Worm (Caenorhabditis elegans) whole organism, L1 larva: ENCODE results near the gene F22H10.3.

ENCODE experiments used
- C04F5.9 ChIP-seq: sonication (generic microtip); optimal IDR thresholded peaks from 2 replicates; lab custom pipeline; 2016; ENCODE audit warnings: missing genetic modification characterization, missing compliant biosample characterization
- C16A3.4 ChIP-seq: fragments of 150-350 bp; optimal IDR thresholded peaks from 2 replicates; lab custom pipeline; 2014; ENCODE audit warnings: missing biosample characterization, missing genetic modification characterization
- C34B4.2 ChIP-seq: sonication (generic microtip); optimal IDR thresholded peaks from 2 replicates; lab custom pipeline; 2017; ENCODE audit warnings: mild to moderate bottlenecking, missing genetic modification characterization, missing compliant biosample characterization
- F16B12.6 ChIP-seq: fragments of 150-350 bp; optimal IDR thresholded peaks from 2 replicates; lab custom pipeline; 2014; ENCODE audit warnings: missing biosample characterization, missing genetic modification characterization
- Y116A8C.19 ChIP-seq: sonication (generic microtip); optimal IDR thresholded peaks from 2 replicates; lab custom pipeline; 2016; ENCODE audit warnings: missing compliant biosample characterization, missing genetic modification characterization, borderline replicate concordance
- aha-1 ChIP-seq: fragments of 150-350 bp; optimal IDR thresholded peaks from 2 replicates; lab custom pipeline; 2014; ENCODE audit warnings: missing biosample characterization, missing genetic modification characterization
- ceh-63 ChIP-seq: fragments of 200-800 bp; sonication (Bioruptor generic); optimal IDR thresholded peaks from 2 replicates; lab custom pipeline; 2018; ENCODE audit warnings: mild to moderate bottlenecking, missing genetic modification characterization, missing compliant biosample characterization
- ceh-90 ChIP-seq: sonication (generic microtip); optimal IDR thresholded peaks from 2 replicates; lab custom pipeline; 2016; ENCODE audit warnings: missing genetic modification characterization, missing compliant biosample characterization
- efl-1 ChIP-seq, 4 experiments: fragments of 150-350 bp; optimal IDR thresholded peaks in 3 of 4; peaks in 1 of 4; 1 replicate in 1 of 4; 2 replicates in 3 of 4; lab custom pipeline; 2014; ENCODE audit warnings: missing biosample characterization in 2 of 4, missing genetic modification characterization in 2 of 4, missing genetic modification reagents in 2 of 4
- egl-13 ChIP-seq: sonication (generic microtip); optimal IDR thresholded peaks from 2 replicates; lab custom pipeline; 2016; ENCODE audit warnings: missing genotype, missing genetic modification reagents, missing genetic modification characterization, missing compliant biosample characterization
- elt-2 ChIP-seq: sonication (generic microtip); optimal IDR thresholded peaks from 2 replicates; lab custom pipeline; 2016; ENCODE audit warnings: missing genetic modification characterization, mild to moderate bottlenecking, inconsistent platforms, missing compliant biosample characterization, missing genetic modification reagents
- fkh-8 ChIP-seq: sonication (generic microtip); optimal IDR thresholded peaks from 2 replicates; lab custom pipeline; 2016; ENCODE audit warnings: mild to moderate bottlenecking, missing genetic modification characterization, missing compliant biosample characterization
- hlh-4 ChIP-seq: sonication (generic microtip); optimal IDR thresholded peaks from 2 replicates; lab custom pipeline; 2016; ENCODE audit warnings: mild to moderate bottlenecking, missing genetic modification characterization, missing compliant biosample characterization
- hpl-2 ChIP-seq: fragments of 150-350 bp; optimal IDR thresholded peaks from 2 replicates; lab custom pipeline; 2014; ENCODE audit warnings: missing biosample characterization, missing genetic modification reagents, missing genetic modification characterization
- irx-1 ChIP-seq: sonication (generic microtip); optimal IDR thresholded peaks from 2 replicates; lab custom pipeline; 2016; ENCODE audit warnings: missing genetic modification characterization, missing compliant biosample characterization
- isw-1 ChIP-seq: fragments of 200-800 bp; sonication (Bioruptor generic); IDR thresholded peaks from 2 replicates; pipeline ENCODE4 v1.3.6; 2022; ENCODE audit warnings: missing genetic modification characterization, missing compliant biosample characterization
- jun-1 ChIP-seq: fragments of 150-350 bp; optimal IDR thresholded peaks from 2 replicates; lab custom pipeline; 2014; ENCODE audit warnings: missing biosample characterization, missing genetic modification reagents, missing genetic modification characterization
- lin-14 ChIP-seq: fragments of 200-800 bp; sonication (Bioruptor generic); optimal IDR thresholded peaks from 2 replicates; lab custom pipeline; 2018; ENCODE audit warnings: mild to moderate bottlenecking, missing genetic modification characterization, moderate library complexity, missing compliant biosample characterization
- lin-15B ChIP-seq: fragments of 150-350 bp; sonication (generic microtip); optimal IDR thresholded peaks from 3 replicates; lab custom pipeline; 2014; ENCODE audit warnings: missing biosample characterization, missing genetic modification characterization
- lin-35 ChIP-seq, 2 experiments: fragments of 150-350 bp; optimal IDR thresholded peaks; 2 replicates each; lab custom pipeline; 2014; ENCODE audit warnings: missing biosample characterization in 2 of 2, missing genetic modification characterization in 2 of 2, missing genetic modification reagents in 2 of 2
- lsy-2 ChIP-seq, 2 experiments: fragments of 150-350 bp; optimal IDR thresholded peaks; 2 replicates each; lab custom pipeline; 2014; ENCODE audit warnings: missing biosample characterization in 2 of 2, missing genetic modification characterization in 2 of 2
- mab-9 ChIP-seq: fragments of 200-800 bp; sonication (Bioruptor generic); IDR thresholded peaks from 2 replicates; pipeline ENCODE4 v1.3.6; 2022; ENCODE audit warnings: missing genetic modification reagents, missing genetic modification characterization, missing compliant biosample characterization
- mdl-1 ChIP-seq, 2 experiments: fragments of 150-350 bp; optimal IDR thresholded peaks; 2 replicates each; lab custom pipeline; 2014 to 2017; ENCODE audit warnings: missing biosample characterization in 2 of 2, missing genetic modification characterization in 2 of 2, inconsistent platforms in 1 of 2
- mep-1 ChIP-seq: fragments of 150-350 bp; optimal IDR thresholded peaks from 2 replicates; lab custom pipeline; 2014; ENCODE audit warnings: missing biosample characterization, missing genetic modification characterization
- nhr-11 ChIP-seq: fragments of 150-350 bp; optimal IDR thresholded peaks from 2 replicates; lab custom pipeline; 2014; ENCODE audit warnings: missing biosample characterization, missing genetic modification characterization
- nhr-12 ChIP-seq: sonication (generic microtip); optimal IDR thresholded peaks from 2 replicates; lab custom pipeline; 2017; ENCODE audit warnings: missing biosample characterization, missing genetic modification characterization
- nhr-20 ChIP-seq: sonication (generic microtip); optimal IDR thresholded peaks from 2 replicates; lab custom pipeline; 2016; ENCODE audit warnings: mild to moderate bottlenecking, missing genetic modification characterization, missing compliant biosample characterization
- nhr-28 ChIP-seq: fragments of 150-350 bp; optimal IDR thresholded peaks from 2 replicates; lab custom pipeline; 2014; ENCODE audit warnings: missing biosample characterization, missing genetic modification characterization
- nhr-71 ChIP-seq: sonication (generic microtip); optimal IDR thresholded peaks from 2 replicates; lab custom pipeline; 2016; ENCODE audit warnings: mild to moderate bottlenecking, missing genetic modification characterization, moderate library complexity, missing compliant biosample characterization
- nhr-76 ChIP-seq: sonication (generic microtip); optimal IDR thresholded peaks from 2 replicates; lab custom pipeline; 2017; ENCODE audit warnings: missing biosample characterization, missing genetic modification characterization
- pax-3 ChIP-seq: fragments of 200-800 bp; sonication (Bioruptor generic); optimal IDR thresholded peaks from 2 replicates; lab custom pipeline; 2018; ENCODE audit warnings: mild to moderate bottlenecking, missing genetic modification characterization, moderate library complexity, missing compliant biosample characterization
- snu-23 ChIP-seq: sonication (generic microtip); optimal IDR thresholded peaks from 2 replicates; lab custom pipeline; 2016; ENCODE audit warnings: missing genetic modification characterization, missing compliant biosample characterization
- sup-37 ChIP-seq: fragments of 200-800 bp; sonication (Bioruptor generic); optimal IDR thresholded peaks from 2 replicates; lab custom pipeline; 2018; ENCODE audit warnings: mild to moderate bottlenecking, missing genetic modification characterization, missing compliant biosample characterization
- swsn-7 ChIP-seq: sonication (generic microtip); optimal IDR thresholded peaks from 2 replicates; lab custom pipeline; 2016; ENCODE audit warnings: missing genetic modification characterization, missing compliant biosample characterization
- tlp-1 ChIP-seq: fragments of 150-350 bp; optimal IDR thresholded peaks from 2 replicates; lab custom pipeline; 2014; ENCODE audit warnings: missing biosample characterization, missing genetic modification characterization
- unc-130 ChIP-seq: fragments of 150-350 bp; optimal IDR thresholded peaks from 2 replicates; lab custom pipeline; 2017; ENCODE audit warnings: missing biosample characterization, missing genetic modification characterization, inconsistent platforms
- unc-86 ChIP-seq: sonication (generic microtip); optimal IDR thresholded peaks from 2 replicates; lab custom pipeline; 2016; ENCODE audit warnings: missing genetic modification characterization, missing compliant biosample characterization
- xbp-1 ChIP-seq: sonication (generic microtip); optimal IDR thresholded peaks from 2 replicates; lab custom pipeline; 2016; ENCODE audit warnings: missing genetic modification characterization, missing compliant biosample characterization
- zip-4 ChIP-seq: fragments of 200-800 bp; sonication (Bioruptor generic); optimal IDR thresholded peaks from 2 replicates; lab custom pipeline; 2018; ENCODE audit warnings: mild to moderate bottlenecking, missing genetic modification characterization, moderate library complexity, missing compliant biosample characterization
- ztf-4 ChIP-seq: fragments of 150-350 bp; optimal IDR thresholded peaks from 2 replicates; lab custom pipeline; 2014; ENCODE audit warnings: missing biosample characterization, missing genetic modification characterization

F22H10.3 gene

DNA sequence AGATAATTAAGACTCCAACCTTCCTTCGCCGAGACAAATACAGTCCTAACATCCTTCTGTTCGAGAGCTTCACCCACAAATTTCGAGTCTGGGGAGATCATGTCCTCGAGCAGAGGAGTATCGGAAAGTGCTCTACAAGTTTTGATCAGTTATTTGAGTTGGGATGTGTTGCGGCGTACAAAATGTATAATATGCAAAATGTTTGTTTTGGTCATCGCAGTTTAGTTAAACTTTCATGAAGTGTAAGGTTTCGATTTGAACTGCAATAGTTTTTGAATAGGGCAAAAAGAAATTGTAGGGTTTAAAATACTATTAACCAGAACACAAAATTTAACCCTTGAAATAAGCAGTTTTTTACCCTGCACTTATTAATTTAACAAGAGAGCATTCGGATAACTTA, 2.9 kb downstream of the F22H10.3 start, which contains the start of gene tag-343:
TSS of gene tag-343 (minus strand) at position 101 of the 400 bp plus-strand sequence.
- no peak for TF ChIP-seq ceh-90 (tag; lab: Kevin White, UChicago)
- no peak for TF ChIP-seq snu-23 (GFP tag; lab: Kevin White, UChicago)
- TF ChIP-seq hpl-2: no peak
- TF ChIP-seq tlp-1: no peak
- no peak for TF ChIP-seq C16A3.4 (tag; lab: Kevin White, UChicago)
- no peak for TF ChIP-seq mep-1 (tag; lab: Kevin White, UChicago)
- no peak for TF ChIP-seq pax-3 (tag; lab: Kevin White, UChicago)
- TF ChIP-seq hlh-4: no peak
- no peak for TF ChIP-seq zip-4
- TF ChIP-seq lin-15B (tag; lab: Kevin White, UChicago): no peak
- no peak for TF ChIP-seq jun-1 (tag; lab: Kevin White, UChicago)
- no peak for TF ChIP-seq C34B4.2
- TF ChIP-seq mab-9: no peak
- no peak for TF ChIP-seq nhr-11 (tag; lab: Kevin White, UChicago)
- no peak for TF ChIP-seq ztf-4
- TF ChIP-seq aha-1 (tag; lab: Kevin White, UChicago): no peak

DNA sequence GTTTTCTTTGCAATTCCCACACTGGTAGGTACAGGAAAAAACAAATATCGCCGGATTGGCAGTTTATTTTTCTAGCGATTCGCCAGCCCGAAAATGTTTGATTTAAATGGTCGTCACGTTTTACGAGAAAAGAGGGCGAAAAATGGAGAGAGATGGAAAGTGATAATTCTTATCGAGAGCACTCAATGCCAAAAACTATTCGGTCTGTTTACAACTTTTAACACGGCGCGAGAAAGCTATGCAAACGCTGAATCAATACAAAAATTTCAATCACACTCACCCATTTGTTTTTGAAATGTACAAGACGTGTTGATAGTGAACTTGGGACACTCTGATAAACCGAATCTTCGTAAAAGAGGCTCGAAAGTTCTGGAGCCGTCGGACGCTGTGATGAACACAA, 4.8 kb downstream of the F22H10.3 start:
- peak; percentile 40 for TF ChIP-seq elt-2 (tag; lab: Kevin White, UChicago)
- TF ChIP-seq nhr-28 (tag; lab: Kevin White, UChicago): no peak
- TF ChIP-seq nhr-20 (tag; lab: Kevin White, UChicago): peak; percentile 1
- TF ChIP-seq lin-35 (GFP tag; optimal IDR thresholded peaks at IDR 0.05; lab: Kevin White, UChicago): peak in 1 of 2 experiments; percentile 32
- TF ChIP-seq, all 84 proteins: peak for 3

DNA sequence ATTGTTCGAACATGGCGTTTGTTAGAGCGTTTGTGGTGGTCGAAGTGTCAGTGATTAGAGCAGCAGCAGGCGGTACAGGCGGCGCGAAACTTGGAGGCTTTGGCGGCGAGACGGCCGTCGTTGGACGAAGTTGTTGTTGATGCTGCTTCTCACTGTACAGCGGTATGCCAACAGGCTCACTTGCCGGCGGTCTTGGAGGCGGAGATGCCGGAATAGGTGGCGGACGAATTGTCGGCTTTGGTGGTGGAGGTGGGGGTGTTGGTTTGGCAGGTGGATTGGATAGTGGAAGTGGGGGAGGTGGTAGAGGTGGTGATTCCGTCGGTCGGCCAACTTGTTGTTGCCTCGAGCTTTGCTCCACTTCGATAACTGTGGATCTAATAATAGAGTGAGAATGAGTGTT, 6.3 kb downstream of the F22H10.3 start:
- TF ChIP-seq swsn-7: no peak
- no peak for TF ChIP-seq lin-15B (tag; lab: Kevin White, UChicago)
- TF ChIP-seq F16B12.6 (tag; lab: Kevin White, UChicago): no peak
- TF ChIP-seq lin-14 (GFP tag; lab: Kevin White, UChicago): no peak
- TF ChIP-seq nhr-28 (tag; lab: Kevin White, UChicago): no peak
- no peak for TF ChIP-seq nhr-12 (tag; lab: Kevin White, UChicago)
- no peak for TF ChIP-seq zip-4
- no peak for TF ChIP-seq unc-86 (tag; lab: Kevin White, UChicago)
- TF ChIP-seq xbp-1 (tag; lab: Kevin White, UChicago): no peak
- no peak for TF ChIP-seq nhr-20 (tag; lab: Kevin White, UChicago)
- no peak for TF ChIP-seq lsy-2 (tag; optimal IDR thresholded peaks at IDR 0.05; lab: Kevin White, UChicago)
- no peak for TF ChIP-seq fkh-8 (tag; lab: Kevin White, UChicago)
- no peak for TF ChIP-seq isw-1
- TF ChIP-seq irx-1 (tag; lab: Kevin White, UChicago): no peak
- no peak for TF ChIP-seq nhr-76 (tag; lab: Kevin White, UChicago)
- TF ChIP-seq, all 84 proteins: peak for 0

DNA sequence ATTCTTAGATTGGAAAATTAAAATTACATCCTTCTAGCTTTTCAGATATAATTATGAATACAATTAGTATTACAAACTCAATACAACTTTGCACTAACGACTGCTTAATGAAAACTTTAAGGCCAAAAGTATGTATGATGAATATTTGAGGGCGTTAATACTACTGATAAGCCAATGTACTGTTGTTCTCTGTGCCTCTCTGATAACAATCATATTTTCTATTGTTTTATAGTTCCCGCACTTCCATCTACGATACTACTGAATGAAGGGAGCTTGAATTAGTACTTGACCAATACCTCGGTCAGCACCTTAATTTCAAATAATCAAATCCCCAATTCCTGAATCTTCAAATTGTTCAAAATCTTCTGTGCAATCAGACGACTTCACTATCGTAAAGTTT, 8.4 kb downstream of the F22H10.3 start:
- TF ChIP-seq elt-2 (tag; lab: Kevin White, UChicago) (peak; percentile 51), xbp-1 (tag; lab: Kevin White, UChicago) (no peak)

DNA sequence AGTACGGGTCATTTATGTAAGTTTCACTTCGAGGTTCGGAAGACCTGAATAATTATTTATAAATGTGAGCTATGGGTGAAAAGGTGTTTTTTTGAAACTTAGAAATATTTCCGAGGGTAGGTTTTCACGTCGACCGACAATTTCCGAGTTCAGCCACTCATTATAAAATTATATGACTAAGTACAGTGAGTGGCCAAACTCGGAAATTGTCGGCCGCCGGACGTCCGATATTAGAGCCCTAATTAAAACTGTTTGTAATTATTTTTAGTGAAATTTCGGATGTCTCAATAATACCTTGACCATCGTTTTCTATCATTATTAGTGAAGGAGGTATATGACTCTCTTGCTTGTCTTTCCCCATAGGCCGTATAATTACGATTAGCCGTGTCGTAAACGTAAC, 10.0 kb downstream of the F22H10.3 start:
- no peak for TF ChIP-seq C04F5.9
- no peak for TF ChIP-seq Y116A8C.19
- TF ChIP-seq elt-2 (tag; lab: Kevin White, UChicago): no peak
- no peak for TF ChIP-seq hlh-4
- no peak for TF ChIP-seq sup-37
- TF ChIP-seq fkh-8 (tag; lab: Kevin White, UChicago): no peak

DNA sequence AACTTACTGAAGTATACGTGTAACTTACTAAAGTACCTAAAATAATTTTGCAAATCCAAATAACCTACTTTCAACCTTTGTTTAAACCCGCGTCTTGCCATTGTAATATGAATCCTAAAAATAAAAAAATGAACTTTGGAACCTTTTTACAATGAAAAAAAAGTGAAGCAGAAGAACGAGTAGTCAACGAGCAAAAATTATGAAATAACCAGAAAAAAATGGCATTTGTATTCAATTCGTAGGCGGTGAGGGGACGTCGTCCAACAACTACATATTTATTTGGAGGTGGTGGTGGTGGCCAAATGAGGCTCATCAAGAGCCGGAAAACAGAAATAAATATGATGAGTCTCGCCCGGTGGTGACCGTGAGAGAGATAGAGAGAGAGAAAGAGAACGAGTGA, 14.8 kb downstream of the F22H10.3 start, which contains the start of gene F43B10.1:
TSS of gene F43B10.1 (minus strand) at position 101 of the 400 bp plus-strand sequence.
- TF ChIP-seq mdl-1 (tag; optimal IDR thresholded peaks at IDR 0.05; lab: Kevin White, UChicago) (no peak), efl-1 (optimal IDR thresholded peaks at IDR 0.05; lab: Kevin White, UChicago) (no peak), efl-1 (GFP tag; optimal IDR thresholded peaks at IDR 0.05 in 1 of 2; lab: Kevin White, UChicago) (peak in 1 of 2 experiments; percentile 63), ceh-63 (no peak), unc-130 (tag; lab: Kevin White, UChicago) (no peak), egl-13 (tag; lab: Kevin White, UChicago) (no peak), nhr-71 (tag; lab: Kevin White, UChicago) (no peak), mep-1 (tag; lab: Kevin White, UChicago) (no peak)
- TF ChIP-seq, all 84 proteins: peak for 1
